Worm (Caenorhabditis elegans): ENCODE results near the gene ooc-5.

DNA sequence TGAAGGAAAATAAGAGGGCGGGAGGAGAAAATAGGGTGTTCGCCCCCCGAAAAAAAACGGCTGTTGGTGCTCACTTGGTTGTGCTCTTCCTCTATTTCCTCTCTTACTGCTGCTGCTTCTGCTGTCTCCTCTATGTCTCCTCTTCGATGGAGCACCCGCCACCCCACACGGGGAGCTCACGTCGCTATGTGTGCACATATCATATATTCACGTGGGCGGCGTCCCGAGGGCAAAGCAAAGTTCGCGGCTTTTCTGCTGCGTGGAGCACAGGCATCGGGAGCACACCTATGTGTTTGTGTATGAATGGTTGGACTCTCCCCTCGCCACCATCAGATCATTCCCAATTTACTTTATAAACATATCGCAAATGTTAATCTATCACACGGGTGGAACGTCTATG, 20.4 kb downstream of the ooc-5 start:
- TF ChIP-seq ztf-26 (tag; optimal IDR thresholded peaks at IDR 0.05) (no peak), him-1 (tag; optimal IDR thresholded peaks at IDR 0.05) (no peak), pha-4 (tag; optimal IDR thresholded peaks at IDR 0.05) (no peak), nfya-1 (tag; optimal IDR thresholded peaks at IDR 0.05; ENCODE audit: borderline replicate concordance, insufficient read depth) (no peak), nfya-2 (GFP tag; IDR thresholded peaks at IDR 0.05) (no peak), K11D2.4 (GFP tag; IDR thresholded peaks at IDR 0.05) (no peak; the same call in 1 of the 2 replicates), chd-7 (tag; optimal IDR thresholded peaks at IDR 0.05) (peak; percentile 36), dpl-1 (GFP tag; optimal IDR thresholded peaks at IDR 0.05) (no peak), nhr-27 (tag; optimal IDR thresholded peaks at IDR 0.05) (no peak), unc-62 (GFP tag; optimal IDR thresholded peaks at IDR 0.05) (no peak), rcor-1 (GFP tag; IDR thresholded peaks at IDR 0.05) (no peak)
